Worm (Caenorhabditis elegans) whole organism, late embryonic: ENCODE results near the gene B0432.14.

Source experiments
- ama-1 ChIP-seq: fragments of 150-350 bp; optimal IDR thresholded peaks from 2 replicates; lab custom pipeline; 2014
- che-1 ChIP-seq: sonication (generic microtip); optimal IDR thresholded peaks from 2 replicates; lab custom pipeline; 2016; ENCODE audit warnings: mild to moderate bottlenecking, missing genetic modification characterization, missing compliant biosample characterization
- pqm-1 ChIP-seq: sonication (generic microtip); optimal IDR thresholded peaks from 2 replicates; lab custom pipeline; 2016; ENCODE audit warnings: missing genetic modification characterization, missing compliant biosample characterization

DNA sequence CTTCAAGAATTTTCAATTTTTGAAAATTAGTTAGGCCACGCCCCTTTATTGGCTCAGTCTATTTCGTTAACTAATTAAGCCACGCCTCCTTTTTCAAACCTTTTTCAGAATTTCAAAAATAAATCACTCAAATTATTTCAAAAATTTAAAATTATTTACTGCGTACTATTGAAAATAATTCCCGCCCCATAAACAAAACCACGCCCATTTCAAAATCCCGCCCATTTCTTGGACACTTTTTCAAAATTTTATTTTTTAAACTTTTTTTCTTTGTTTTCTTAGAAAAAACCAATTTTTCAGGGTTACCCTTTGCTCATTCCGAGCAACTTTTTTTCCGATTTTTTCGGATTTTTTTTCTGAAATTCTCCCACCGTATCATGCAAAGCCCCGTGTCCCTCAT is at the start of gene B0432.14:
- TF ChIP-seq che-1 (tag; lab: Kevin White, UChicago) = no peak
- TF ChIP-seq pqm-1 (tag; lab: Kevin White, UChicago) = no peak
- TF ChIP-seq ama-1 = no peak
